Worm (Caenorhabditis elegans) whole organism, L2 larva: ENCODE measurements around the gene F16B12.4.

Experiments
- Y55F3AM.14 ChIP-seq: fragments of 200-800 bp; sonication (Bioruptor generic); optimal IDR thresholded peaks from 2 replicates; lab custom pipeline; 2018; ENCODE audit warnings: mild to moderate bottlenecking, missing genetic modification characterization, missing compliant biosample characterization
- blmp-1 ChIP-seq: sonication (generic microtip); optimal IDR thresholded peaks from 2 replicates; lab custom pipeline; 2017; ENCODE audit warnings: missing genetic modification characterization, mild to moderate bottlenecking, missing compliant biosample characterization, antibody characterized with exemption, moderate library complexity; ENCODE audit not compliant: insufficient read depth
- ceh-16 ChIP-seq: fragments of 150-350 bp; optimal IDR thresholded peaks from 2 replicates; lab custom pipeline; 2014; ENCODE audit warnings: missing biosample characterization, missing genetic modification characterization
- ceh-82 ChIP-seq: fragments of 150-350 bp; optimal IDR thresholded peaks from 2 replicates; lab custom pipeline; 2014; ENCODE audit warnings: missing biosample characterization, missing genetic modification characterization
- egl-27 ChIP-seq: sonication (generic microtip); optimal IDR thresholded peaks from 3 replicates; lab custom pipeline; 2017; ENCODE audit warnings: missing biosample characterization, missing genetic modification reagents, missing genetic modification characterization
- lin-11 ChIP-seq: fragments of 150-350 bp; sonication (generic microtip); optimal IDR thresholded peaks from 2 replicates; lab custom pipeline; 2014; ENCODE audit warnings: missing biosample characterization, missing genetic modification characterization, inconsistent platforms, mixed read lengths
- lin-13 ChIP-seq: fragments of 150-350 bp; optimal IDR thresholded peaks from 2 replicates; lab custom pipeline; 2014; ENCODE audit warnings: missing biosample characterization, missing genetic modification reagents, missing genetic modification characterization
- sma-9 ChIP-seq, 2 experiments: fragments of 150-350 bp in 1 of 2; sonication (generic microtip) in 1 of 2; optimal IDR thresholded peaks; 2 replicates each; lab custom pipeline; 2014 to 2016; ENCODE audit warnings: missing genetic modification characterization in 2 of 2, mild to moderate bottlenecking in 1 of 2, missing biosample characterization in 1 of 2, missing compliant biosample characterization in 1 of 2, missing genetic modification reagents in 1 of 2, moderate library complexity in 1 of 2
- snpc-4 ChIP-seq: fragments of 150-350 bp; optimal IDR thresholded peaks from 2 replicates; lab custom pipeline; 2014; ENCODE audit warnings: missing biosample characterization, missing genetic modification characterization
- unc-39 ChIP-seq: fragments of 150-350 bp; optimal IDR thresholded peaks from 2 replicates; lab custom pipeline; 2014; ENCODE audit warnings: missing biosample characterization, missing genetic modification characterization
- zag-1 ChIP-seq: fragments of 150-350 bp; optimal IDR thresholded peaks from 2 replicates; lab custom pipeline; 2014; ENCODE audit warnings: missing biosample characterization, missing genetic modification characterization
- ztf-11 ChIP-seq: sonication (generic microtip); optimal IDR thresholded peaks from 2 replicates; lab custom pipeline; 2017; ENCODE audit warnings: missing biosample characterization, missing genetic modification characterization

DNA sequence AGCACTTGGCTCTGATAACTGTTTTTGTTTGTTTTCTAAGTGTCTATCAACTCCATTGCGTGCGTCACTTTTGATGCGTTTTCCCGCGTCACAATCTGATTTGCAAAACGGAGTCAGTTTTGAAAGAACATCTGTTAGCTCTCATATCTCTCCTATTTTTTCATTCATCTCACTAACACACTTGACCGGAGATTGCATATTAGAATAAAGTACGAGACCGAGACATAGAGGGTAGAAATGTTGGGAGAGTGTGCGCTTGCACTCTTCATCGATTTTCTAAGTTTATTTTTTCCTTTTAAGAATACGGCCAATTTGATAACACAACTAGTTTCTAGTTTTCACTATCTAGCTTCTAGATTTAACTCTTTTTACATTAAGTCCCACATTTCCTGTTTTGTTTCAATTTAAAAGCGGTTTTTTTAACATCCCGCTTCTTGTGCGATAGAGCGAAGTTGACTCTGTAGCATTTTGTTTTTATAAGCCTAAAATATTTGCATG is 42.9 kb upstream of the F16B12.4 start:
- TF ChIP-seq ceh-16 (tag; lab: Kevin White, UChicago) (no peak), lin-11 (tag; lab: Kevin White, UChicago) (no peak), unc-39 (tag; lab: Kevin White, UChicago) (no peak), ztf-11 (no peak), snpc-4 (tag; lab: Kevin White, UChicago) (no peak), egl-27 (no peak), Y55F3AM.14 (GFP tag; lab: Kevin White, UChicago) (no peak), blmp-1 (tag; lab: Kevin White, UChicago) (no peak), zag-1 (tag; lab: Kevin White, UChicago) (no peak), ceh-82 (tag; lab: Kevin White, UChicago) (no peak), sma-9 (GFP tag; optimal IDR thresholded peaks at IDR 0.05; lab: Kevin White, UChicago) (no peak), sma-9 (tag; optimal IDR thresholded peaks at IDR 0.05; lab: Kevin White, UChicago) (no peak), lin-13 (GFP tag; lab: Kevin White, UChicago) (no peak)
